Worm (Caenorhabditis elegans) whole organism, L2 larva: ENCODE measurements around the gene col-178.
A peak's percentile ranks its signal among the peaks of the same experiment; 100 is the strongest.

ENCODE experiments used
- C34F6.9 ChIP-seq: fragments of 150-350 bp; optimal IDR thresholded peaks from 2 replicates; lab custom pipeline; 2014; ENCODE audit warnings: missing biosample characterization, missing genetic modification characterization
- F13H6.1 ChIP-seq: sonication (generic microtip); optimal IDR thresholded peaks from 2 replicates; lab custom pipeline; 2016; ENCODE audit warnings: missing genetic modification characterization, missing compliant biosample characterization
- ZK546.5 ChIP-seq: sonication (generic microtip); optimal IDR thresholded peaks from 2 replicates; lab custom pipeline; 2017; ENCODE audit warnings: missing biosample characterization, missing genetic modification characterization
- alr-1 ChIP-seq: fragments of 150-350 bp; optimal IDR thresholded peaks from 2 replicates; lab custom pipeline; 2014; ENCODE audit warnings: missing biosample characterization, missing genetic modification characterization
- aly-2 ChIP-seq: fragments of 150-350 bp; optimal IDR thresholded peaks from 2 replicates; lab custom pipeline; 2014; ENCODE audit warnings: missing biosample characterization, missing genetic modification characterization
- ama-1 ChIP-seq: fragments of 150-350 bp; optimal IDR thresholded peaks from 2 replicates; lab custom pipeline; 2018; ENCODE audit warnings: inconsistent platforms
- ceh-16 ChIP-seq: fragments of 150-350 bp; optimal IDR thresholded peaks from 2 replicates; lab custom pipeline; 2014; ENCODE audit warnings: missing biosample characterization, missing genetic modification characterization
- crh-2 ChIP-seq: sonication (generic microtip); optimal IDR thresholded peaks from 2 replicates; lab custom pipeline; 2017; ENCODE audit warnings: missing biosample characterization, missing genetic modification characterization
- egl-27 ChIP-seq: sonication (generic microtip); optimal IDR thresholded peaks from 3 replicates; lab custom pipeline; 2017; ENCODE audit warnings: missing biosample characterization, missing genetic modification reagents, missing genetic modification characterization
- elt-3 ChIP-seq: sonication (generic microtip); optimal IDR thresholded peaks from 2 replicates; lab custom pipeline; 2017; ENCODE audit warnings: missing biosample characterization, missing genetic modification characterization
- gmeb-1 ChIP-seq: fragments of 150-350 bp; optimal IDR thresholded peaks from 2 replicates; lab custom pipeline; 2014; ENCODE audit warnings: missing biosample characterization, missing genetic modification characterization
- lin-13 ChIP-seq: fragments of 150-350 bp; optimal IDR thresholded peaks from 2 replicates; lab custom pipeline; 2014; ENCODE audit warnings: missing biosample characterization, missing genetic modification reagents, missing genetic modification characterization
- mab-5 ChIP-seq: fragments of 150-350 bp; optimal IDR thresholded peaks from 2 replicates; lab custom pipeline; 2014; ENCODE audit warnings: missing biosample characterization, missing genetic modification characterization
- mdl-1 ChIP-seq, 2 experiments: fragments of 150-350 bp in 1 of 2; sonication (generic microtip) in 1 of 2; optimal IDR thresholded peaks; 2 replicates each; lab custom pipeline; 2017; ENCODE audit warnings: missing biosample characterization in 2 of 2, missing genetic modification characterization in 2 of 2
- nhr-10 ChIP-seq: sonication (generic microtip); optimal IDR thresholded peaks from 2 replicates; lab custom pipeline; 2017; ENCODE audit warnings: missing biosample characterization, missing genetic modification characterization
- nhr-12 ChIP-seq: fragments of 150-350 bp; optimal IDR thresholded peaks from 2 replicates; lab custom pipeline; 2014; ENCODE audit warnings: missing biosample characterization, missing genetic modification characterization
- nhr-129 ChIP-seq: fragments of 150-350 bp; optimal IDR thresholded peaks from 2 replicates; lab custom pipeline; 2014; ENCODE audit warnings: missing biosample characterization, missing genetic modification characterization
- nhr-23 ChIP-seq: fragments of 150-350 bp; optimal IDR thresholded peaks from 2 replicates; lab custom pipeline; 2014; ENCODE audit warnings: missing biosample characterization, missing genetic modification reagents, missing genetic modification characterization
- nhr-237 ChIP-seq: fragments of 150-350 bp; optimal IDR thresholded peaks from 2 replicates; lab custom pipeline; 2014; ENCODE audit warnings: missing biosample characterization, missing genetic modification characterization
- nhr-25 ChIP-seq: fragments of 150-350 bp; sonication (generic microtip); optimal IDR thresholded peaks from 3 replicates; lab custom pipeline; 2014; ENCODE audit warnings: missing biosample characterization, missing genetic modification characterization
- nhr-6 ChIP-seq: fragments of 150-350 bp; optimal IDR thresholded peaks from 2 replicates; lab custom pipeline; 2014; ENCODE audit warnings: missing biosample characterization, missing genetic modification characterization
- nhr-77 ChIP-seq: fragments of 150-350 bp; optimal IDR thresholded peaks from 2 replicates; lab custom pipeline; 2014; ENCODE audit warnings: missing biosample characterization, missing genetic modification characterization
- peb-1 ChIP-seq: fragments of 150-350 bp; optimal IDR thresholded peaks from 2 replicates; lab custom pipeline; 2014; ENCODE audit warnings: missing biosample characterization, missing genetic modification characterization
- sem-4 ChIP-seq: fragments of 150-350 bp; optimal IDR thresholded peaks from 2 replicates; lab custom pipeline; 2014; ENCODE audit warnings: missing biosample characterization, missing genetic modification reagents, missing genetic modification characterization
- sma-9 ChIP-seq, 2 experiments: fragments of 150-350 bp in 1 of 2; sonication (generic microtip) in 1 of 2; optimal IDR thresholded peaks; 2 replicates each; lab custom pipeline; 2014 to 2016; ENCODE audit warnings: missing genetic modification characterization in 2 of 2, mild to moderate bottlenecking in 1 of 2, missing biosample characterization in 1 of 2, missing compliant biosample characterization in 1 of 2, missing genetic modification reagents in 1 of 2, moderate library complexity in 1 of 2
- snpc-4 ChIP-seq: fragments of 150-350 bp; optimal IDR thresholded peaks from 2 replicates; lab custom pipeline; 2014; ENCODE audit warnings: missing biosample characterization, missing genetic modification characterization
- unc-55 ChIP-seq: fragments of 150-350 bp; sonication (generic microtip); optimal IDR thresholded peaks from 3 replicates; lab custom pipeline; 2014; ENCODE audit warnings: missing biosample characterization, missing genetic modification reagents, missing genetic modification characterization
- zag-1 ChIP-seq: fragments of 150-350 bp; optimal IDR thresholded peaks from 2 replicates; lab custom pipeline; 2014; ENCODE audit warnings: missing biosample characterization, missing genetic modification characterization
- ztf-1 ChIP-seq: fragments of 200-800 bp; sonication (Bioruptor generic); conservative IDR thresholded peaks from 2 replicates; pipeline ENCODE4 v1.3.6; 2022; ENCODE audit warnings: missing genetic modification characterization, missing compliant biosample characterization
- ztf-11 ChIP-seq: sonication (generic microtip); optimal IDR thresholded peaks from 2 replicates; lab custom pipeline; 2017; ENCODE audit warnings: missing biosample characterization, missing genetic modification characterization
- ztf-4 ChIP-seq: fragments of 150-350 bp; optimal IDR thresholded peaks from 2 replicates; lab custom pipeline; 2014; ENCODE audit warnings: missing biosample characterization, missing genetic modification characterization

Gene col-178

ce11 chrX:11215420-11216050, 16.3 kb downstream of the col-178 start, which contains the start of the genes C34F6.7 and idh-2 (continued):
- TF ChIP-seq sma-9 (GFP tag; optimal IDR thresholded peaks at IDR 0.05; lab: Kevin White, UChicago) (peak; percentile 58), sma-9 (tag; optimal IDR thresholded peaks at IDR 0.05; lab: Kevin White, UChicago) (no peak), nhr-237 (tag; lab: Kevin White, UChicago) (no peak), crh-2 (peak; percentile 8), lin-13 (no peak), ama-1 (lab: Kevin White, UChicago) (no peak), snpc-4 (tag; lab: Kevin White, UChicago) (no peak), aly-2 (tag; lab: Kevin White, UChicago) (no peak), mab-5 (tag; lab: Kevin White, UChicago) (no peak), mdl-1 (tag; optimal IDR thresholded peaks at IDR 0.05; lab: Kevin White, UChicago) (peak in 1 of 2 experiments; percentile 3), ztf-11 (tag; lab: Kevin White, UChicago) (no peak), egl-27 (tag; lab: Kevin White, UChicago) (no peak), nhr-6 (no peak), gmeb-1 (tag; lab: Kevin White, UChicago) (peak; percentile 49), nhr-25 (tag; lab: Kevin White, UChicago) (peak; percentile 53)
- TF ChIP-seq, all 48 proteins: peak for 13

- TF ChIP-seq ztf-1 (GFP tag; lab: Robert Waterston, UW): no peak
- TF ChIP-seq ceh-16 (tag; lab: Kevin White, UChicago): no peak
- no peak for TF ChIP-seq gmeb-1 (tag; lab: Kevin White, UChicago)
- no peak for TF ChIP-seq nhr-25 (tag; lab: Kevin White, UChicago)
- peak; percentile 6 for TF ChIP-seq crh-2
- TF ChIP-seq nhr-6: no peak
- peak; percentile 21 for TF ChIP-seq unc-55 (GFP tag; lab: Kevin White, UChicago)
- TF ChIP-seq nhr-129 (tag; lab: Kevin White, UChicago): no peak
- TF ChIP-seq lin-13: no peak
Measured at ce11 chrX:11222597-11223218, 23.5 kb downstream of the col-178 start, which contains the start of gene C34F6.9. TSS of gene C34F6.9 (minus strand) at chrX:11222647.

DNA sequence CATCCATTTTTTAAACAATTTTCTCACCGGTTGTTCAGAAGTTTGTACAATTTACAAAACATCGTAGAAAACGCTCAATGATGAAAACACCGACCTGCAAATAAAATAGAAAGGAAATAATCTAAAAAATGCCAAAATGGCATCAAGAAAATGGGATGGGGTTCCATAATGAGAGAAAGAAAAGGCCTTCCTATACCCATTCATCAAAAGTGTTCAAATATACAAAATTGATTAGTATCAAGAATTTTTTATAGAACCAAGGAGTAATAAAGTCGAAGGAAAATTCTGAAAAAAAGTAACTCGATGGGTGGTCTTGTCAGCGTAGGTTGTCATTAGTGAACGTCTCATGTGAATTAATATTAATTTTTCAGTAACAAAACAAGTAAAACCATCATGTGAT, 27.3 kb downstream of the col-178 start, which contains the start of gene C34F6.12:
Gene C34F6.12, minus strand, starts transcription at position 101 of the 400 bp plus-strand sequence.
- no peak for TF ChIP-seq ZK546.5 (tag; lab: Kevin White, UChicago)
- TF ChIP-seq nhr-12: no peak
- no peak for TF ChIP-seq ztf-1 (GFP tag; lab: Robert Waterston, UW)
- TF ChIP-seq lin-13: no peak
- no peak for TF ChIP-seq sma-9 (GFP tag; optimal IDR thresholded peaks at IDR 0.05; lab: Kevin White, UChicago)
- no peak for TF ChIP-seq sma-9 (tag; optimal IDR thresholded peaks at IDR 0.05; lab: Kevin White, UChicago)
- no peak for TF ChIP-seq mab-5 (tag; lab: Kevin White, UChicago)
- no peak for TF ChIP-seq nhr-10 (tag; lab: Kevin White, UChicago)
- no peak for TF ChIP-seq peb-1 (tag; lab: Kevin White, UChicago)
- TF ChIP-seq nhr-77 (tag; lab: Kevin White, UChicago): no peak
- TF ChIP-seq snpc-4 (tag; lab: Kevin White, UChicago): no peak
- TF ChIP-seq nhr-23 (tag; lab: Kevin White, UChicago): no peak
- no peak for TF ChIP-seq ceh-16 (tag; lab: Kevin White, UChicago)
- TF ChIP-seq gmeb-1 (tag; lab: Kevin White, UChicago): no peak
- no peak for TF ChIP-seq F13H6.1 (tag; lab: Kevin White, UChicago)

DNA sequence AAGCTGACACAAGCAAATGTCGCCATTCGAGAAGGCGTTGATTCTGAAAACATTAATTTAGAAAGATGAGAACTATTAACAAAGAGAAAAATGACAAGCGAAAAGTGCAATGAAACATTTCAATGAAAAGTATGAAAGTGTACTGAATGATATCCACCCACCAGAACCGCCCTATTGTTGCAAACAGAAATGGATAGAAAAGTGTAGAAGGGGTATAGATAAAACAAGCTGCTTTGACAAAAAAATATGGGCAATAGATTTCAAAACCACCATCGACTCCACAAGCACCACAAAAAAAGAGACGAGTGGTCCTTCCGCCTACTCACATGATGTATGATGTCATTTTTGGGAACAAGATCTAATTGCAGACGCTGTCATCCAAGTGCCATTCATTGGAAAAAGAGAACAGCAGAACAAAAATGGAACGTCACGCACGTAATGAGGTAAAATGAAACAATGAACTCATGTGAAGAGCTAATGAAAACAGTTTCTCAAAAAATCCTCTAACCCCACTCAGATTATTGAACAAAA, 41.4 kb downstream of the col-178 start, which contains the start of gene C34F6.10:
Gene C34F6.10, minus strand, starts transcription at position 51 of the 531 bp plus-strand sequence.
- TF ChIP-seq mab-5 (tag; lab: Kevin White, UChicago) (no peak), ztf-4 (tag; lab: Kevin White, UChicago) (no peak), C34F6.9 (tag; lab: Kevin White, UChicago) (no peak), nhr-10 (tag; lab: Kevin White, UChicago) (no peak), F13H6.1 (tag; lab: Kevin White, UChicago) (no peak), lin-13 (no peak), alr-1 (no peak), sem-4 (tag; lab: Kevin White, UChicago) (no peak), nhr-237 (tag; lab: Kevin White, UChicago) (no peak), nhr-129 (tag; lab: Kevin White, UChicago) (no peak), zag-1 (tag; lab: Kevin White, UChicago) (no peak), elt-3 (tag; lab: Kevin White, UChicago) (no peak), nhr-6 (no peak)
- TF ChIP-seq, all 48 proteins: peak for 0
